Fruit fly (Drosophila melanogaster) whole organism, embryonic: ENCODE results near the gene CG3625.

Source experiments
- B-H2 ChIP-seq: fragments of 200-800 bp; sonication (Bioruptor generic); optimal IDR thresholded peaks from 2 replicates; lab custom pipeline; 2018; ENCODE audit warnings: missing biosample characterization, mild to moderate bottlenecking, missing genetic modification characterization
- CG10462 ChIP-seq: fragments of 200-800 bp; sonication (Bioruptor generic); optimal IDR thresholded peaks from 2 replicates; lab custom pipeline; 2016; ENCODE audit warnings: missing biosample characterization, missing genetic modification characterization
- CG12299 ChIP-seq: fragments of 200-800 bp; sonication (Bioruptor generic); optimal IDR thresholded peaks from 2 replicates; lab custom pipeline; 2018; ENCODE audit warnings: missing biosample characterization, mild to moderate bottlenecking, missing genetic modification characterization
- CG13894 ChIP-seq: fragments of 200-800 bp; sonication (Bioruptor generic); optimal IDR thresholded peaks from 3 replicates; lab custom pipeline; 2018; ENCODE audit warnings: missing biosample characterization, mild to moderate bottlenecking, missing genetic modification characterization, moderate library complexity
- CG14014 ChIP-seq: fragments of 200-800 bp; sonication (Bioruptor generic); IDR thresholded peaks from 2 replicates; pipeline ENCODE4 v1.3.6; 2022; ENCODE audit warnings: missing biosample characterization, missing genetic modification characterization
- CG14441 ChIP-seq: fragments of 200-800 bp; sonication (Bioruptor generic); IDR thresholded peaks from 2 replicates; pipeline ENCODE4 v1.3.6; 2022; ENCODE audit warnings: missing biosample characterization, missing genetic modification characterization
- CG17359 ChIP-seq: fragments of 200-800 bp; sonication (Bioruptor generic); optimal IDR thresholded peaks from 3 replicates; lab custom pipeline; 2018; ENCODE audit warnings: missing biosample characterization, mild to moderate bottlenecking, missing genetic modification characterization, moderate library complexity
- CG18011 ChIP-seq: fragments of 200-800 bp; sonication (Bioruptor generic); optimal IDR thresholded peaks from 2 replicates; lab custom pipeline; 2017; ENCODE audit warnings: missing biosample characterization, missing genetic modification characterization, mild to moderate bottlenecking, moderate library complexity, missing genotype
- CG2202 ChIP-seq: fragments of 200-800 bp; sonication (Bioruptor generic); optimal IDR thresholded peaks from 2 replicates; lab custom pipeline; 2018; ENCODE audit warnings: missing biosample characterization, mild to moderate bottlenecking, missing genetic modification characterization
- CG2875 ChIP-seq: fragments of 200-800 bp; sonication (Bioruptor generic); optimal IDR thresholded peaks from 2 replicates; lab custom pipeline; 2017; ENCODE audit warnings: missing biosample characterization, mild to moderate bottlenecking, missing genetic modification characterization, missing genetic modification reagents
- CG32772 ChIP-seq: fragments of 200-800 bp; sonication (Bioruptor generic); IDR thresholded peaks from 2 replicates; pipeline ENCODE4 v1.3.6; 2022; ENCODE audit warnings: missing biosample characterization, missing genetic modification characterization
- CG3281 ChIP-seq: fragments of 200-800 bp; sonication (Bioruptor generic); optimal IDR thresholded peaks from 3 replicates; lab custom pipeline; 2017; ENCODE audit warnings: missing biosample characterization, mild to moderate bottlenecking, missing genetic modification characterization
- CG3995 ChIP-seq: fragments of 200-800 bp; sonication (Bioruptor generic); optimal IDR thresholded peaks from 3 replicates; lab custom pipeline; 2016; ENCODE audit warnings: missing biosample characterization, missing genetic modification characterization
- CG5180 ChIP-seq: fragments of 200-800 bp; sonication (Bioruptor generic); optimal IDR thresholded peaks from 3 replicates; lab custom pipeline; 2017; ENCODE audit warnings: missing biosample characterization, missing genetic modification characterization, mild to moderate bottlenecking, moderate library complexity, missing genetic modification reagents
- Dad ChIP-seq: fragments of 200-800 bp; sonication (Bioruptor generic); optimal IDR thresholded peaks from 3 replicates; lab custom pipeline; 2016; ENCODE audit warnings: missing biosample characterization, missing genetic modification characterization
- Dip2 ChIP-seq: fragments of 200-800 bp; sonication (Bioruptor generic); IDR thresholded peaks from 2 replicates; pipeline ENCODE4 v1.3.6; 2022; ENCODE audit warnings: missing biosample characterization, missing genetic modification characterization
- Fer3 ChIP-seq: fragments of 200-800 bp; sonication (Bioruptor generic); optimal IDR thresholded peaks from 2 replicates; lab custom pipeline; 2018; ENCODE audit warnings: missing biosample characterization, mild to moderate bottlenecking, missing genetic modification characterization, moderate library complexity
- Gsc ChIP-seq: fragments of 200-800 bp; sonication (Bioruptor generic); IDR thresholded peaks from 2 replicates; pipeline ENCODE4 v1.3.6; 2022; ENCODE audit warnings: missing biosample characterization, missing genetic modification characterization
- HLHmδ ChIP-seq: fragments of 200-800 bp; sonication (Bioruptor generic); optimal IDR thresholded peaks from 2 replicates; lab custom pipeline; 2018; ENCODE audit warnings: missing biosample characterization, mild to moderate bottlenecking, missing genetic modification characterization, moderate library complexity
- Hr51 ChIP-seq, 2 experiments: fragments of 200-800 bp; sonication (Bioruptor generic); optimal IDR thresholded peaks; 2 replicates in 1 of 2; 3 replicates in 1 of 2; lab custom pipeline; 2016 to 2018; ENCODE audit warnings: missing biosample characterization in 2 of 2, missing genetic modification characterization in 2 of 2, mild to moderate bottlenecking in 1 of 2, moderate library complexity in 1 of 2
- Kr ChIP-seq: fragments of 200-800 bp; sonication (Bioruptor generic); optimal IDR thresholded peaks from 2 replicates; lab custom pipeline; 2017; ENCODE audit warnings: missing biosample characterization, mild to moderate bottlenecking, missing genetic modification characterization
- Lim3 ChIP-seq: fragments of 200-800 bp; sonication (Bioruptor generic); IDR thresholded peaks from 2 replicates; pipeline ENCODE4 v1.3.6; 2022; ENCODE audit warnings: missing biosample characterization, missing genetic modification characterization
- NC2α ChIP-seq: fragments of 200-800 bp; sonication (Bioruptor generic); optimal IDR thresholded peaks from 2 replicates; lab custom pipeline; 2016; ENCODE audit warnings: missing biosample characterization, missing genetic modification characterization
- Nf-YC ChIP-seq: fragments of 200-800 bp; optimal IDR thresholded peaks from 3 replicates; lab custom pipeline; 2019; ENCODE audit warnings: missing biosample characterization, mild to moderate bottlenecking, missing genetic modification characterization, moderate library complexity
- Sox100B ChIP-seq: fragments of 200-800 bp; sonication (Bioruptor generic); optimal IDR thresholded peaks from 3 replicates; lab custom pipeline; 2018; ENCODE audit warnings: missing biosample characterization, mild to moderate bottlenecking, missing genetic modification characterization
- Stat92E ChIP-seq, 3 experiments: fragments of >200 bp in 2 of 3; fragments of 200-800 bp in 1 of 3; sonication (Bioruptor generic) in 1 of 3; optimal IDR thresholded peaks; 2 replicates each; lab custom pipeline; 2017 to 2019; ENCODE audit warnings: missing biosample characterization in 3 of 3, missing genetic modification characterization in 3 of 3, mild to moderate bottlenecking in 1 of 3, moderate library complexity in 1 of 3
- Xrp1 ChIP-seq: fragments of 200-800 bp; sonication (Bioruptor generic); IDR thresholded peaks from 2 replicates; pipeline ENCODE4 v1.3.6; 2022; ENCODE audit warnings: missing biosample characterization, missing genetic modification characterization
- amos ChIP-seq: fragments of 200-800 bp; sonication (Bioruptor generic); IDR thresholded peaks from 2 replicates; pipeline ENCODE4 v1.3.6; 2022; ENCODE audit warnings: missing biosample characterization, missing genetic modification characterization; ENCODE audit not compliant: partially characterized antibody
- aop ChIP-seq: fragments of 200-800 bp; sonication (Bioruptor generic); IDR thresholded peaks from 2 replicates; pipeline ENCODE4 v1.3.6; 2022; ENCODE audit warnings: missing biosample characterization, missing genetic modification characterization
- ara ChIP-seq: fragments of 200-800 bp; sonication (Bioruptor generic); IDR thresholded peaks from 2 replicates; pipeline ENCODE4 v1.3.6; 2022; ENCODE audit warnings: missing biosample characterization, missing genetic modification characterization
- bab2 ChIP-seq: fragments of 200-800 bp; sonication (Bioruptor generic); optimal IDR thresholded peaks from 2 replicates; lab custom pipeline; 2016; ENCODE audit warnings: missing biosample characterization, missing genetic modification characterization
- bigmax ChIP-seq: fragments of 200-800 bp; sonication (Bioruptor generic); optimal IDR thresholded peaks from 2 replicates; lab custom pipeline; 2018; ENCODE audit warnings: missing biosample characterization, mild to moderate bottlenecking, missing genetic modification characterization
- br ChIP-seq: fragments of >200 bp; optimal IDR thresholded peaks from 2 replicates; lab custom pipeline; 2017
- chinmo ChIP-seq: fragments of 200-800 bp; sonication (Bioruptor generic); IDR thresholded peaks from 4 replicates; pipeline ENCODE4 v1.3.6; 2022; ENCODE audit warnings: missing biosample characterization, missing genetic modification characterization; ENCODE audit not compliant: partially characterized antibody
- ci ChIP-seq: fragments of 200-800 bp; sonication (Bioruptor generic); IDR thresholded peaks from 3 replicates; pipeline ENCODE4 v1.3.6; 2022; ENCODE audit warnings: missing biosample characterization, missing genetic modification characterization
- da ChIP-seq: fragments of 200-800 bp; sonication (Bioruptor generic); optimal IDR thresholded peaks from 2 replicates; lab custom pipeline; 2016; ENCODE audit warnings: missing biosample characterization, missing genetic modification characterization
- dati ChIP-seq: fragments of 200-800 bp; sonication (Bioruptor generic); IDR thresholded peaks from 2 replicates; pipeline ENCODE4 v1.3.6; 2022; ENCODE audit warnings: missing biosample characterization, missing genetic modification characterization
- eve ChIP-seq, 2 experiments: fragments of >200 bp; optimal IDR thresholded peaks; 2 replicates each; lab custom pipeline; 2017; ENCODE audit warnings: missing biosample characterization in 2 of 2, missing genetic modification characterization in 2 of 2
- fu2 ChIP-seq: fragments of 200-800 bp; sonication (Bioruptor generic); optimal IDR thresholded peaks from 2 replicates; lab custom pipeline; 2016; ENCODE audit warnings: missing biosample characterization, missing genetic modification characterization
- insv ChIP-seq, 2 experiments: fragments of 200-800 bp; sonication (Bioruptor generic); optimal IDR thresholded peaks; 3 replicates each; lab custom pipeline; 2016 to 2018; ENCODE audit warnings: missing biosample characterization in 2 of 2, missing genetic modification characterization in 2 of 2
- kay ChIP-seq: fragments of 200-800 bp; sonication (Bioruptor generic); optimal IDR thresholded peaks from 2 replicates; lab custom pipeline; 2016; ENCODE audit warnings: missing biosample characterization, missing genetic modification characterization
- lbe ChIP-seq: fragments of 200-800 bp; sonication (Bioruptor generic); optimal IDR thresholded peaks from 2 replicates; lab custom pipeline; 2016; ENCODE audit warnings: missing biosample characterization, mild to moderate bottlenecking, missing genetic modification characterization
- nmo ChIP-seq: fragments of 200-800 bp; sonication (Bioruptor generic); optimal IDR thresholded peaks from 2 replicates; lab custom pipeline; 2018; ENCODE audit warnings: missing biosample characterization, mild to moderate bottlenecking, missing genetic modification characterization, moderate library complexity
- sug ChIP-seq: fragments of 200-800 bp; optimal IDR thresholded peaks from 2 replicates; lab custom pipeline; 2019; ENCODE audit warnings: missing biosample characterization, mild to moderate bottlenecking, missing genetic modification characterization, moderate library complexity

The CG3625 gene

dm6 chr2L:305646-306045, 14.1 kb upstream of the CG3625 start, which contains the start of gene Plc21C (continued):
- TF ChIP-seq Fer3 = peak; percentile 45
- peak; percentile 48 for TF ChIP-seq CG14441 (GFP tag; lab: Robert Waterston, UW)
- no peak for TF ChIP-seq lbe (GFP tag; lab: Kevin White, UChicago)
- TF ChIP-seq Lim3 (GFP tag; lab: Robert Waterston, UW) = no peak
- no peak for TF ChIP-seq aop (GFP tag; lab: Robert Waterston, UW)
- no peak for TF ChIP-seq Kr (GFP tag; lab: Kevin White, UChicago)
- TF ChIP-seq CG12299 = no peak
- no peak for TF ChIP-seq HLHmδ (GFP tag; lab: Kevin White, UChicago)
- no peak for TF ChIP-seq Xrp1 (GFP tag; lab: Robert Waterston, UW)
- TF ChIP-seq CG32772 (GFP tag; lab: Robert Waterston, UW) = no peak
- no peak for TF ChIP-seq CG2202 (tag; lab: Kevin White, UChicago)

DNA sequence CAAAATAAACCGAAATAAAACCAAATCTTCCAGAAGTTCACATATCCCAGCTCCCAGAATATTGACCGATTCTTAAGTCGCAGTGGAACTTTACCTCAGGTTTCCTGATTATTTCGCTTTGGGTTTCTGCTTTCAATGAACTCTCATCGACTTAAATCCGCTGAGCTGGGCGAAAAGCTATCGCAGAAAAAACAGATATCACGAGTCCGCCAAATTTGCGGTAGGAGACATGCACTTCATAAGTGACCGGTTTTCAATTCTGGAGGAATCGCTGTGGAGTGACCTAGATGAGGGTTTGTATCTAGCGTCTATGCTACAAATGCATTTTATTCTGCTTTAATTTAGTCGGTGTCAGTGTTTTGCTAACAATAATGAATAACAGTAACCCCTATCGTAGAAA, 13.6 kb upstream of the CG3625 start:
- TF ChIP-seq eve (GFP tag; optimal IDR thresholded peaks at IDR 0.05; lab: Kevin White, UChicago) (peak in 1 of 2 experiments; percentile 68), Hr51 (GFP tag; optimal IDR thresholded peaks at IDR 0.05; lab: Kevin White, UChicago) (no peak), bigmax (peak; percentile 10), CG5180 (no peak), fu2 (GFP tag; lab: Kevin White, UChicago) (no peak), Gsc (GFP tag; lab: Robert Waterston, UW) (no peak), nmo (GFP tag; lab: Kevin White, UChicago) (no peak)

dm6 chr2L:303306-303962, 11.8 kb upstream of the CG3625 start:
- TF ChIP-seq CG3995 (GFP tag; lab: Kevin White, UChicago) (no peak), CG3281 (GFP tag; lab: Kevin White, UChicago) (no peak), CG2875 (GFP tag; lab: Kevin White, UChicago) (no peak), amos (GFP tag; lab: Robert Waterston, UW) (no peak), Dip2 (GFP tag; lab: Robert Waterston, UW) (no peak), bab2 (GFP tag; lab: Kevin White, UChicago) (no peak), br (lab: Kevin White, UChicago) (no peak), da (GFP tag; lab: Kevin White, UChicago) (no peak), CG14014 (no peak), chinmo (GFP tag; lab: Robert Waterston, UW) (no peak), CG18011 (GFP tag; lab: Kevin White, UChicago) (no peak), NC2α (GFP tag; lab: Kevin White, UChicago) (no peak), insv (GFP tag; optimal IDR thresholded peaks at IDR 0.05; lab: Kevin White, UChicago) (no peak), Dad (GFP tag; lab: Kevin White, UChicago) (no peak), CG17359 (tag; lab: Kevin White, UChicago) (no peak)
- TF ChIP-seq, all 482 proteins: peak for 0

dm6 chr2L:300877-301706, 9.5 kb upstream of the CG3625 start:
- TF ChIP-seq Nf-YC (tag; lab: Kevin White, UChicago) = no peak
- TF ChIP-seq B-H2 (GFP tag; lab: Kevin White, UChicago) = no peak
- TF ChIP-seq CG10462 (GFP tag; lab: Kevin White, UChicago) = no peak
- no peak for TF ChIP-seq dati (GFP tag; lab: Robert Waterston, UW)
- TF ChIP-seq sug (tag; lab: Kevin White, UChicago) = peak; percentile 77
- no peak for TF ChIP-seq kay (GFP tag; lab: Kevin White, UChicago)
- no peak for TF ChIP-seq Sox100B (GFP tag; lab: Kevin White, UChicago)
- TF ChIP-seq chinmo (GFP tag; lab: Robert Waterston, UW) = 0 out of 4 replicates have a peak, but pooled peaks have one; percentile 35
- TF ChIP-seq CG13894 = peak; percentile 21
- no peak for TF ChIP-seq ara (GFP tag; lab: Robert Waterston, UW)
- TF ChIP-seq ci (GFP tag; lab: Robert Waterston, UW) = 0 out of 3 replicates have a peak, but pooled peaks have one; percentile 24
- TF ChIP-seq Stat92E (GFP tag; optimal IDR thresholded peaks at IDR 0.05; lab: Kevin White, UChicago) = no peak
